Fruit fly (Drosophila melanogaster) whole organism, embryonic: Measurements from ENCODE around the gene CG17450.

ENCODE experiments used
- B-H2 ChIP-seq: fragments of 200-800 bp; sonication (Bioruptor generic); optimal IDR thresholded peaks from 2 replicates; lab custom pipeline; 2018; ENCODE audit warnings: missing biosample characterization, mild to moderate bottlenecking, missing genetic modification characterization
- Bdp1 ChIP-seq: fragments of 200-800 bp; sonication (Bioruptor generic); optimal IDR thresholded peaks from 3 replicates; lab custom pipeline; 2016; ENCODE audit warnings: missing biosample characterization, missing genetic modification characterization
- BtbVII ChIP-seq: fragments of 200-800 bp; sonication (Bioruptor generic); optimal IDR thresholded peaks from 3 replicates; lab custom pipeline; 2017; ENCODE audit warnings: missing biosample characterization, mild to moderate bottlenecking, missing genetic modification characterization
- CG11247 ChIP-seq: fragments of 200-800 bp; sonication (Bioruptor generic); IDR thresholded peaks from 2 replicates; pipeline ENCODE4 v1.3.6; 2022; ENCODE audit warnings: missing biosample characterization, missing genetic modification characterization
- CG11723 ChIP-seq: fragments of 200-800 bp; sonication (Bioruptor generic); optimal IDR thresholded peaks from 2 replicates; lab custom pipeline; 2017; ENCODE audit warnings: missing biosample characterization, mild to moderate bottlenecking, missing genetic modification characterization
- CG12219 ChIP-seq: fragments of 200-800 bp; sonication (Bioruptor generic); optimal IDR thresholded peaks from 3 replicates; lab custom pipeline; 2018; ENCODE audit warnings: missing biosample characterization, mild to moderate bottlenecking, missing genetic modification characterization
- CG14710 ChIP-seq: fragments of 200-800 bp; sonication (Bioruptor generic); optimal IDR thresholded peaks from 3 replicates; lab custom pipeline; 2019; ENCODE audit warnings: missing biosample characterization, mild to moderate bottlenecking, missing genetic modification characterization, moderate library complexity
- CG14860 ChIP-seq: fragments of 200-800 bp; sonication (Bioruptor generic); IDR thresholded peaks from 3 replicates; pipeline ENCODE4 v1.3.6; 2022; ENCODE audit warnings: missing biosample characterization, missing genetic modification characterization; ENCODE audit not compliant: partially characterized antibody
- CG15073 ChIP-seq: fragments of 200-800 bp; sonication (Bioruptor generic); optimal IDR thresholded peaks from 2 replicates; lab custom pipeline; 2016; ENCODE audit warnings: missing biosample characterization, missing genetic modification characterization
- CG1603 ChIP-seq: fragments of 200-800 bp; sonication (Bioruptor generic); optimal IDR thresholded peaks from 2 replicates; lab custom pipeline; 2019; ENCODE audit warnings: missing biosample characterization, mild to moderate bottlenecking, missing genetic modification characterization, moderate library complexity
- CG16779 ChIP-seq: fragments of 200-800 bp; sonication (Bioruptor generic); IDR thresholded peaks from 2 replicates; pipeline ENCODE4 v1.3.6; 2022; ENCODE audit warnings: missing biosample characterization, missing genetic modification characterization
- CG17359 ChIP-seq: fragments of 200-800 bp; sonication (Bioruptor generic); optimal IDR thresholded peaks from 3 replicates; lab custom pipeline; 2018; ENCODE audit warnings: missing biosample characterization, mild to moderate bottlenecking, missing genetic modification characterization, moderate library complexity
- CG17829 ChIP-seq: fragments of 200-800 bp; optimal IDR thresholded peaks from 2 replicates; lab custom pipeline; 2019; ENCODE audit warnings: missing biosample characterization, mild to moderate bottlenecking, missing genetic modification characterization, moderate library complexity
- CG2199 ChIP-seq: fragments of 200-800 bp; sonication (Bioruptor generic); IDR thresholded peaks from 3 replicates; pipeline ENCODE4 v1.3.6; 2022; ENCODE audit warnings: missing biosample characterization, missing genetic modification characterization
- CG31441 ChIP-seq: fragments of 200-800 bp; sonication (Bioruptor generic); IDR thresholded peaks from 2 replicates; pipeline ENCODE4 v1.3.6; 2022; ENCODE audit warnings: missing biosample characterization, missing genetic modification characterization
- CG32532 ChIP-seq: fragments of 200-800 bp; sonication (Bioruptor generic); IDR thresholded peaks from 2 replicates; pipeline ENCODE4 v1.3.6; 2022; ENCODE audit warnings: missing biosample characterization, missing genetic modification characterization
- CG32767 ChIP-seq: fragments of 200-800 bp; sonication (Bioruptor generic); IDR thresholded peaks from 2 replicates; pipeline ENCODE4 v1.3.6; 2022; ENCODE audit warnings: missing biosample characterization, missing genetic modification characterization
- CG3281 ChIP-seq: fragments of 200-800 bp; sonication (Bioruptor generic); optimal IDR thresholded peaks from 3 replicates; lab custom pipeline; 2017; ENCODE audit warnings: missing biosample characterization, mild to moderate bottlenecking, missing genetic modification characterization
- CG4282 ChIP-seq: fragments of 200-800 bp; sonication (Bioruptor generic); optimal IDR thresholded peaks from 2 replicates; lab custom pipeline; 2016; ENCODE audit warnings: missing biosample characterization, missing genetic modification characterization
- CG6791 ChIP-seq: fragments of 200-800 bp; sonication (Bioruptor generic); IDR thresholded peaks from 3 replicates; pipeline ENCODE4 v1.3.6; 2022; ENCODE audit warnings: missing biosample characterization, missing genetic modification characterization; ENCODE audit not compliant: partially characterized antibody
- CG8281 ChIP-seq: fragments of 200-800 bp; sonication (Bioruptor generic); optimal IDR thresholded peaks from 2 replicates; lab custom pipeline; 2018; ENCODE audit warnings: missing biosample characterization, mild to moderate bottlenecking, missing genetic modification characterization, moderate library complexity
- CG8765 ChIP-seq: fragments of 200-800 bp; sonication (Bioruptor generic); IDR thresholded peaks from 2 replicates; pipeline ENCODE4 v1.3.6; 2022; ENCODE audit warnings: missing biosample characterization, missing genetic modification characterization
- CG9215 ChIP-seq: fragments of 200-800 bp; sonication (Bioruptor generic); IDR thresholded peaks from 2 replicates; pipeline ENCODE4 v1.3.6; 2022; ENCODE audit warnings: missing biosample characterization, missing genetic modification characterization
- H15 ChIP-seq: fragments of 200-800 bp; sonication (Bioruptor generic); IDR thresholded peaks from 3 replicates; pipeline ENCODE4 v1.3.6; 2022; ENCODE audit warnings: missing biosample characterization, missing genetic modification characterization
- H2.0 ChIP-seq: fragments of 200-800 bp; sonication (Bioruptor generic); IDR thresholded peaks from 2 replicates; pipeline ENCODE4 v1.3.6; 2022; ENCODE audit warnings: missing biosample characterization, missing genetic modification characterization
- Side ChIP-seq: fragments of 200-800 bp; sonication (Bioruptor generic); optimal IDR thresholded peaks from 2 replicates; lab custom pipeline; 2016; ENCODE audit warnings: missing biosample characterization, missing genetic modification characterization
- Six4 ChIP-seq: fragments of 200-800 bp; sonication (Bioruptor generic); optimal IDR thresholded peaks from 2 replicates; lab custom pipeline; 2016; ENCODE audit warnings: missing biosample characterization, missing genetic modification characterization
- Sox102F ChIP-seq: fragments of 200-800 bp; sonication (Bioruptor generic); optimal IDR thresholded peaks from 2 replicates; lab custom pipeline; 2018; ENCODE audit warnings: missing biosample characterization, mild to moderate bottlenecking, missing genetic modification characterization, moderate library complexity
- ash1 ChIP-seq: fragments of 200-800 bp; sonication (Bioruptor generic); optimal IDR thresholded peaks from 2 replicates; lab custom pipeline; 2018; ENCODE audit warnings: missing biosample characterization, mild to moderate bottlenecking, missing genetic modification characterization
- bowl ChIP-seq: fragments of 200-800 bp; sonication (Bioruptor generic); IDR thresholded peaks from 2 replicates; pipeline ENCODE4 v1.3.6; 2022; ENCODE audit warnings: missing biosample characterization, missing genetic modification characterization
- ci ChIP-seq: fragments of 200-800 bp; sonication (Bioruptor generic); IDR thresholded peaks from 3 replicates; pipeline ENCODE4 v1.3.6; 2022; ENCODE audit warnings: missing biosample characterization, missing genetic modification characterization
- crp ChIP-seq, 2 experiments: fragments of 200-800 bp; sonication (Bioruptor generic); optimal IDR thresholded peaks; 2 replicates in 1 of 2; 3 replicates in 1 of 2; lab custom pipeline; 2017; ENCODE audit warnings: missing biosample characterization in 2 of 2, missing genetic modification characterization in 2 of 2, mild to moderate bottlenecking in 1 of 2, moderate library complexity in 1 of 2
- dimm ChIP-seq: fragments of 200-800 bp; sonication (Bioruptor generic); IDR thresholded peaks from 2 replicates; pipeline ENCODE4 v1.3.6; 2022; ENCODE audit warnings: missing biosample characterization, missing genetic modification characterization
- dpn ChIP-seq, 2 experiments: fragments of 200-800 bp; sonication (Bioruptor generic); optimal IDR thresholded peaks; 3 replicates each; lab custom pipeline; 2016; ENCODE audit warnings: missing biosample characterization in 2 of 2, missing genetic modification characterization in 2 of 2
- hbn ChIP-seq: fragments of 200-800 bp; sonication (Bioruptor generic); IDR thresholded peaks from 2 replicates; pipeline ENCODE4 v1.3.6; 2022; ENCODE audit warnings: missing biosample characterization, missing genetic modification characterization; ENCODE audit not compliant: partially characterized antibody
- hkb ChIP-seq, 2 experiments: fragments of 200-800 bp in 1 of 2; fragments of >200 bp in 1 of 2; sonication (Bioruptor generic) in 1 of 2; IDR thresholded peaks in 1 of 2; optimal IDR thresholded peaks in 1 of 2; 2 replicates each; pipeline versions ENCODE4 v1.3.6 to Lab custom; 2017 to 2022; ENCODE audit warnings: missing biosample characterization in 1 of 2, missing genetic modification characterization in 1 of 2
- mam ChIP-seq: fragments of 200-800 bp; sonication (Bioruptor generic); optimal IDR thresholded peaks from 3 replicates; lab custom pipeline; 2016; ENCODE audit warnings: missing biosample characterization, missing genetic modification characterization
- mld ChIP-seq: fragments of 200-800 bp; sonication (Bioruptor generic); IDR thresholded peaks from 3 replicates; pipeline ENCODE4 v1.3.6; 2022; ENCODE audit warnings: missing biosample characterization, missing genetic modification characterization; ENCODE audit not compliant: partially characterized antibody
- oc ChIP-seq: fragments of 200-800 bp; sonication (Bioruptor generic); optimal IDR thresholded peaks from 2 replicates; lab custom pipeline; 2018; ENCODE audit warnings: missing biosample characterization, mild to moderate bottlenecking, missing genetic modification characterization, moderate library complexity
- org-1 ChIP-seq: fragments of 200-800 bp; sonication (Bioruptor generic); optimal IDR thresholded peaks from 2 replicates; lab custom pipeline; 2017; ENCODE audit warnings: missing biosample characterization, missing genetic modification characterization
- pnt ChIP-seq: fragments of 200-800 bp; sonication (Bioruptor generic); optimal IDR thresholded peaks from 3 replicates; lab custom pipeline; 2016; ENCODE audit warnings: missing biosample characterization, missing genetic modification characterization
- pros ChIP-seq: fragments of 200-800 bp; sonication (Bioruptor generic); optimal IDR thresholded peaks from 3 replicates; lab custom pipeline; 2019; ENCODE audit warnings: missing biosample characterization, mild to moderate bottlenecking, missing genetic modification characterization, moderate library complexity
- pzg ChIP-seq: fragments of 200-800 bp; sonication (Bioruptor generic); optimal IDR thresholded peaks from 3 replicates; lab custom pipeline; 2018; ENCODE audit warnings: missing biosample characterization, mild to moderate bottlenecking, missing genetic modification characterization, moderate library complexity
- toy ChIP-seq: fragments of 200-800 bp; sonication (Bioruptor generic); IDR thresholded peaks from 2 replicates; pipeline ENCODE4 v1.3.6; 2022; ENCODE audit warnings: missing biosample characterization, missing genetic modification characterization
- trh ChIP-seq: fragments of 200-800 bp; sonication (Bioruptor generic); optimal IDR thresholded peaks from 2 replicates; lab custom pipeline; 2016; ENCODE audit warnings: missing biosample characterization, missing genetic modification characterization
- tup ChIP-seq: fragments of 200-800 bp; sonication (Bioruptor generic); optimal IDR thresholded peaks from 2 replicates; lab custom pipeline; 2016; ENCODE audit warnings: missing biosample characterization, mild to moderate bottlenecking, missing genetic modification characterization, moderate library complexity
- vnd ChIP-seq: fragments of 200-800 bp; sonication (Bioruptor generic); IDR thresholded peaks from 3 replicates; pipeline ENCODE4 v1.3.6; 2022; ENCODE audit warnings: missing biosample characterization, missing genetic modification characterization; ENCODE audit not compliant: partially characterized antibody
- vvl ChIP-seq: fragments of 200-800 bp; sonication (Bioruptor generic); IDR thresholded peaks from 2 replicates; pipeline ENCODE4 v1.3.6; 2022; ENCODE audit warnings: missing biosample characterization, missing genetic modification characterization
- wdn ChIP-seq: fragments of 200-800 bp; sonication (Bioruptor generic); IDR thresholded peaks from 2 replicates; pipeline ENCODE4 v1.3.6; 2022; ENCODE audit warnings: missing biosample characterization, missing genetic modification characterization

The CG17450 gene

DNA sequence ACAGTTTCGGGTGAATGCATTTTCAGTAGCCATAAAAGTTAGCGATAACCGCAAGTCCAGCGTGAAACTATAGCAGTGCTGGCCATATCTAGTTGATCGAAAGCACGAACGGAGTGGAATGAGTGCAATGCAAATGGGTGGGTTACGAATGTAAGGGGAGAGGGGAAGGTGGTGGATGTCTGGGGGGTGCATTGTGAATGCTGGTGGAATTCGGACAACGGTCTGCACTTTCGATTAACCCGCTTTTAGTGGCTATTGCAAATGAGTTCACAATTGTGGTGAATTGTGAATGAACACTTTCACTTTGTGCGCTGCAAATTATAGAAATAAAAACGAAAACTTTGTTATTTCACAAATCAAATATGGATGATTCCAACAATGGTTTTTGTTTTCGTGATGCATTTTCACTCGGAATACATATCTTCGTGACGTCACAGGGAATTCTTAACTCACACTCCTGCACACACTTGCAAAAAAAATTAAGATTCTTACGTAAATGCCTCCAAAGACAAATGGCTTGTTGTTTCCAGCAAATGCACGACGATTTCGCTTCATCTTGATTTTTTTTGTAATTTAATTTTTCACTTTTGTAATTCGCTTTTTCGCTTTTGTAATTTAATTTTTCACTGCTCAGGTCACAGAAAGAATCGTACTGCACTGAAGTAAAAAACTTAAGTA, 20.9 kb upstream of the CG17450 start, which contains the start of gene DIP1 (continued):
- no peak for TF ChIP-seq CG17829 (tag; lab: Kevin White, UChicago)
- no peak for TF ChIP-seq CG9215 (GFP tag; lab: Robert Waterston, UW)
- TF ChIP-seq ash1 = no peak
- TF ChIP-seq Sox102F = peak; percentile 43
- TF ChIP-seq ci (GFP tag; lab: Robert Waterston, UW) = no peak; the same call in 1 of the 3 replicates
- TF ChIP-seq oc (tag; lab: Kevin White, UChicago) = no peak
- no peak for TF ChIP-seq hkb (optimal IDR thresholded peaks at IDR 0.05; lab: Kevin White, UChicago)
- TF ChIP-seq hkb (GFP tag; IDR thresholded peaks at IDR 0.05; lab: Robert Waterston, UW) = peak; percentile 71
- TF ChIP-seq CG32532 (GFP tag; lab: Robert Waterston, UW) = no peak
- no peak for TF ChIP-seq CG11723 (GFP tag; lab: Kevin White, UChicago)
- TF ChIP-seq B-H2 (GFP tag; lab: Kevin White, UChicago) = no peak
- no peak for TF ChIP-seq CG14710 (tag; lab: Kevin White, UChicago)
- peak; percentile 10 for TF ChIP-seq mam (GFP tag; lab: Kevin White, UChicago)
- no peak for TF ChIP-seq H15
- TF ChIP-seq pnt (GFP tag; lab: Kevin White, UChicago) = no peak
- no peak for TF ChIP-seq mld (GFP tag; lab: Robert Waterston, UW)
- no peak for TF ChIP-seq CG12219 (GFP tag; lab: Kevin White, UChicago)
- TF ChIP-seq CG3281 (GFP tag; lab: Kevin White, UChicago) = peak; percentile 21
- TF ChIP-seq bowl (GFP tag; lab: Robert Waterston, UW) = no peak
- TF ChIP-seq pros = no peak
- TF ChIP-seq vvl (GFP tag; lab: Robert Waterston, UW) = peak; percentile 56; the same call in 1 of the 2 replicates
- no peak for TF ChIP-seq wdn (GFP tag; lab: Robert Waterston, UW)
- no peak for TF ChIP-seq CG15073 (GFP tag; lab: Kevin White, UChicago)
- TF ChIP-seq H2.0 (GFP tag; lab: Robert Waterston, UW) = no peak
- TF ChIP-seq CG4282 (GFP tag; lab: Kevin White, UChicago) = no peak
- no peak for TF ChIP-seq BtbVII (GFP tag; lab: Kevin White, UChicago)
- TF ChIP-seq dimm = no peak
- peak; percentile 11 to 15 for TF ChIP-seq dpn (GFP tag; optimal IDR thresholded peaks at IDR 0.05; lab: Kevin White, UChicago)
- TF ChIP-seq CG2199 (GFP tag; lab: Robert Waterston, UW) = 0 out of 3 replicates have a peak, but pooled peaks have one; percentile 44
- TF ChIP-seq tup (GFP tag; lab: Kevin White, UChicago) = no peak
- TF ChIP-seq Side = peak; percentile 45
- TF ChIP-seq CG6791 (GFP tag; lab: Robert Waterston, UW) = no peak
- no peak for TF ChIP-seq trh
- 0 out of 2 replicates have a peak, but pooled peaks have one; percentile 10 for TF ChIP-seq CG32767 (GFP tag; lab: Robert Waterston, UW)
- TF ChIP-seq CG31441 (GFP tag; lab: Robert Waterston, UW) = peak; percentile 34; the same call in 1 of the 2 replicates
- TF ChIP-seq vnd (GFP tag; lab: Robert Waterston, UW) = no peak
- TF ChIP-seq Bdp1 (GFP tag; lab: Kevin White, UChicago) = no peak
- TF ChIP-seq org-1 (GFP tag; lab: Kevin White, UChicago) = no peak
- TF ChIP-seq CG17359 = peak; percentile 30
- TF ChIP-seq Six4 (GFP tag; lab: Kevin White, UChicago) = no peak
- peak; percentile 3 for TF ChIP-seq CG1603 (tag; lab: Kevin White, UChicago)
- TF ChIP-seq pzg (GFP tag; lab: Kevin White, UChicago) = peak; percentile 9
- no peak for TF ChIP-seq CG8281 (tag; lab: Kevin White, UChicago)
- no peak for TF ChIP-seq crp (GFP tag; optimal IDR thresholded peaks at IDR 0.05; lab: Kevin White, UChicago)
- TF ChIP-seq CG16779 (GFP tag; lab: Robert Waterston, UW) = no peak
- no peak for TF ChIP-seq CG14860 (GFP tag; lab: Robert Waterston, UW)
- TF ChIP-seq CG8765 (GFP tag; lab: Robert Waterston, UW) = no peak
- no peak for TF ChIP-seq CG11247 (GFP tag; lab: Robert Waterston, UW)
- no peak for TF ChIP-seq hbn (GFP tag; lab: Robert Waterston, UW)
- no peak for TF ChIP-seq toy (GFP tag; lab: Robert Waterston, UW)
